Fruit fly (Drosophila melanogaster): ENCODE results near the gene SelG.
A peak's percentile ranks its signal among the peaks of the same experiment; 100 is the strongest.

Gene SelG

DNA sequence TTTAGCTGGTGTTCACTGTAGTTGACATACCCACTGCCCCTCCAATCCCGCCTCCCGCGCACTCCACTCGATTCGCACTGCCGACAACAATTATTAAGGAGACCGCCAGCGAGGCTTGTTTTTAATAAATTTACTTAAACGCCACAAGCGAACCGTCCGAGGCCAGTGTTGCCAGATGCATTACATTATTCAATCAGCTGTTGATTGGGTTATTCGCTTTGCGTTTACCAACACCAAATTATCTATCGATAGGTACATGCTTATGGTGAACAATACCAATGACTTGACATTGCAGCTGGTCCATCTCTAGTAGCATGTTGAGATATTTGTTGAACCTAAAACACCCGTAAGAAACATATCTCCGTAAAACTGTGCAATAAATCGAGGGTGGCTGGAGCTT is at the start of gene SelG, which contains the start of gene CG10353:
Gene SelG, plus strand, starts transcription at position 309 of the 400 bp plus-strand sequence.
Gene CG10353, minus strand, starts transcription at position 187 of the 400 bp plus-strand sequence.
- no peak for TF ChIP-seq CG8478 (optimal IDR thresholded peaks at IDR 0.05)
- peak; percentile 19 for TF ChIP-seq CTCF (optimal IDR thresholded peaks at IDR 0.05)

DNA sequence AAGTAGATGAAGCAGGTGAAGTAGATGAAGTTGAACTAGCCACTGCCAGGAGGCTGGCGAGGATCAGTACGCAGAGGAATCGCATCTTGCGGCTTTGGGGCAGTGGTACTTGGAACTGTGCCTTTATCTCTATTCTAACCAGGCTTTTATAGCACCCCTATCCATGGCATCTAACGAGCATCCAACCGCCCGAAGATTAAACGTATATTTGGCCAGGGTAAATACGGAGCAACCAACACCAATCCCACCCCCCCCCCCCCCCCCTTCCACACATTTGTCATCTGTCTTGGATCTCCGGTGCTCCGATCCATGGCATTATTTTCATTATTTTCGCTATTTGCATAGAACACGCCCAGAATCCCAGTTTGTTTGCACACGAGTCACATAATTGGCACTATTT is 49.2 kb upstream of the SelG start, which contains the start of gene CG15741:
Gene CG15741, minus strand, starts transcription at position 101 of the 400 bp plus-strand sequence.
- TF ChIP-seq CTCF (optimal IDR thresholded peaks at IDR 0.05) (no peak), CG8478 (optimal IDR thresholded peaks at IDR 0.05) (no peak)

DNA sequence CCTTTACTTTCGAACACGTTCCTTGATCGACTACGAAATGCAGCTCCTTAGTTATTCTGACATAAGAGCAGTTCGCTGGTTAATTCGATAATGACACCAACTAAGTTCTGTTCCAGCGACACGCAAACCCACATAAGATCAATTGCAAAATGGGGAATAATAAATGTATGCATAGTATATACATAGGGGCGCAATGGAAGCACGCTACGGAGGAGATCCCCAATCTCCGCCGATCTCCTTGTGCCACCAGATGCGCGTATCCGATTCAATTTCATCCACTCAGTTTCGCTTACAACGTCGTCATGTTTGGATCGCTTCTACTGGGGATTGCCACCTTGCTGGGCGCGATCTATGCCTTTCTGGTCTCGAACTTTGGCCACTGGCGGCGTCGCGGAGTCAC is 47.8 kb upstream of the SelG start, which contains the start of gene Cyp28c1:
Gene Cyp28c1, plus strand, starts transcription at position 301 of the 400 bp plus-strand sequence.
- TF ChIP-seq CTCF (optimal IDR thresholded peaks at IDR 0.05) (no peak), CG8478 (optimal IDR thresholded peaks at IDR 0.05) (no peak)

DNA sequence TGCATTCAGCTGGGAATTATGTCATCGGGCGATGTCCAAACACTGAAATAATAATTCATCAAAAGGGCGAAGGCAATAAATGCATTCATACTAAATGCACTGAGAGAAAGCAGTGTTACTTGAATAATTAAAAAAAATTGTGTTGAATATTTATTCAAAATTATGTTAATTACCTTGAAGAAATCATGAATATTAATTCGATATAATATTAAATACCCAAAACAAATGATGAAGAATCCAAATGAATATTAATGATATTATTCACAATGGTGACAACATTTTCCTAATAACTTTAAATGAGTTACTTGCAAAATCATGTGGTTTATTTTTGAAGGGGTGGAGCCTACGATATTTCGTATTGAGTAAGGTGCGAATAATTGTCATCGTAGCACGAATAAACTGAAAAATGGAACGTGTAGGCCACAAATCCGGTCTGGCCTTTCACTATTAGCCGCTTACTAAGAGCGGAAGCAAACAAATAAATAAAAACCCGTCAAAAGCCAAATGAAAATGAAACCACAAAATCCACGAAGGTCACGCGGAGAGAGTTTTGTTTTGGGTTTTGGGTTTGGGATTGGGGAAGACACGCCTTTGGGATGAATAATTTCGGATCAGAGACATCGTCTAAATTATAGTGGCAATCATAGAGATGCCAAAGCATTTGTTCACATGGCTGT is 45.2 kb upstream of the SelG start:
- TF ChIP-seq CTCF (optimal IDR thresholded peaks at IDR 0.05) (no peak), CG8478 (optimal IDR thresholded peaks at IDR 0.05) (no peak)

DNA sequence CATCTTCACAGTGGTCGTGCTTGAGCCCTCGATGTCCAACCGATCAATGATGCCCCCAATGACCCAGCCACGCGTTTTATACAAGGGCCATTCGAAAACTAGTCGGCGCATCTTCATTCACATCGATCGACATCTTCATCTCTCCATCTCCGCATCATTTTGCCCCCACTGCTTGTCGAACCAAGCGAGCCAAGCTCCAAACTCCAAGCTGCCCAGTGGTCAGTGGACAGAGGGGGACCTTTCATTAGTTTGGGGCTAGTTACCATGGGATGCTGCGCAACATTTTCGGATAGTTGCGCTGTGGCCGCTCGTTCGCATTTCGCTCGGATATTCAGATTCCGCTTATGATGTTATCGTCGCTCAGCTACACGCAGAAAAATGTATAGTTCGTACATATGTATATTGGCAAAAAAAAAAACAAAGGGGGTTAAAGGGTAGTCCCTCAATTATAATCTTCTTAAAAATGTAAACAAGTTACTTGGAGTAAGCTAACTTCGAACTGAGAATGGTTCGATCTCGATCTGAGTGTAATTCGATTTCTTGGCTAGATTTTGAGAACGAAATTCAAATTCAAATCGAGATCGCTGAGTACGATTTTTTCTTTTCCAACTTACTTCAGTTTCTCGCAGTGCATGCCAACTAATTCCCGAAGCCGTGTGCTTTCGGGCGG is 40.9 kb upstream of the SelG start, which contains the start of gene CG15740:
Gene CG15740, minus strand, starts transcription at position 51 of the 670 bp plus-strand sequence.
- TF ChIP-seq CTCF (optimal IDR thresholded peaks at IDR 0.05) (no peak), CG8478 (optimal IDR thresholded peaks at IDR 0.05) (no peak)

DNA sequence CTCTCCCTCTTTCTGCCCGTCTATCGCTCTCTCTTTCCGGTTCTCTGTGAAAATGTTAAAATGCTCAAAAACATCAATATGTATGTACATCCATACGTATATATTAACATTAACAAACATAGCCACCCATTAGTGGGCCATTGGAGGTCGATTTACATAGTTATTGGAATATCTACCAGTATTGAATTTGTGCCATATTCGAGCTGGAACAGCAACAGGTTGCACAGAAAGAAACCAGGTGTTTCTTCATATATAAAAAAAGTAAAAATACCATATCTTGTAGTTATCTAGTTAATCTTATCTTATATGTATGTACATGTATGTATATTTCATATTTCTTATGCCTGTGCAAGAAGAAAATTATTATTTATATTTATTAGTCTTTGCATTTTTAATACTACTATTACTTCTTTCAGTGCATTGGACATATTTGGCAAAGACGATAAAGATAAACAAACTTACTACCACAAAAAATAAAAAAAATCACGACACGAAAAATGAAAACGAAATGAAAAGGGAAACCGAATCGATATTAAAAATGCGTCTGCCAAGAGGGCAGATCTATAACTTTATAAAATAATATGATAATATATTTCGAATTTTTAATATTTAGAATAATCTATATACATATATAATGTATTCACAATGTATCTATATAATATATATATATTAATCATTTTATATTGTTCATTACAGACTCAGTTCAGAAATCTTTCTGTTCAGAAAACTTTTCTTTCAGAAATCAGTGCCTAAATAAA is 38.4 kb upstream of the SelG start:
- TF ChIP-seq CTCF (optimal IDR thresholded peaks at IDR 0.05) = no peak
- TF ChIP-seq CG8478 (optimal IDR thresholded peaks at IDR 0.05) = no peak

DNA sequence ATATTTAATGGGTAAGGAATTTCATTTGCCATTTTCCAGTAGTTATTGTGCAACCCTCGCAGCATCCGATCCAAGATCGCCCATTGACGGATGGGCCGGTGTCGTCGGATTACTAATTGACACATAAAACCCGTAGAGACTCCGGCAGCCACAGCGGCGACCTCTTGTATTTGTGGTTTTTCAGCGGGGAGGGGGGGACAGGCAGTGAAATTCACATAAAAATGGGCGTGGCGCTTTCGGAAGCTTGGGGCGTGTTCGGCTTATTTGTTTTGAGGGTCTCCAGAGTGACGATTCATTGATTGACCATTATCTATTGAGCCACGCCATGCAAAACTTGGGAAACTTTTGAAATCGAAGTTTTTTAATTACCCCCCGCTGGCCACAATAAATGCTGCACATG is 37.8 kb upstream of the SelG start:
- no peak for TF ChIP-seq CTCF (optimal IDR thresholded peaks at IDR 0.05)
- no peak for TF ChIP-seq CG8478 (optimal IDR thresholded peaks at IDR 0.05)

DNA sequence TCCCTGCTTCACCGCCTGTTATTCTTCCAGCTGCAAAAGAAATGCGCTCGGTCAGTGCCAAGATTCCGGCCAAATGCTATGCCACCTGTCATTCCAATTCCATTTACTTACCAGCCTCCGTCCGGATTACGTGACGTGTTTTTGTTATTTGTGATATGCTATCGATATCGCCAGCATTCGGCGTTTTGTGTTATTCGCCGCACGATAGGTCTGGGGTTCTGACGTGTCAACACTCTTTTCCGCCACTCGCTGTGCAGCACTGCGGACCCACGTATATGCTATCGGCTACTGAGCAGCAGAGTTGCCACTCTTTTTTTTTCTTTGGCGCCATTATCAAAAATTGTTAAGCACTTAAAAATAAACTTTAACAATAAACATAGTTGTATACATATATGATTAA is 34.8 kb upstream of the SelG start, which contains the start of gene p24-1:
Gene p24-1, minus strand, starts transcription at position 221 of the 400 bp plus-strand sequence.
- TF ChIP-seq CTCF (optimal IDR thresholded peaks at IDR 0.05) (peak; percentile 32 to 39), CG8478 (optimal IDR thresholded peaks at IDR 0.05) (no peak)

DNA sequence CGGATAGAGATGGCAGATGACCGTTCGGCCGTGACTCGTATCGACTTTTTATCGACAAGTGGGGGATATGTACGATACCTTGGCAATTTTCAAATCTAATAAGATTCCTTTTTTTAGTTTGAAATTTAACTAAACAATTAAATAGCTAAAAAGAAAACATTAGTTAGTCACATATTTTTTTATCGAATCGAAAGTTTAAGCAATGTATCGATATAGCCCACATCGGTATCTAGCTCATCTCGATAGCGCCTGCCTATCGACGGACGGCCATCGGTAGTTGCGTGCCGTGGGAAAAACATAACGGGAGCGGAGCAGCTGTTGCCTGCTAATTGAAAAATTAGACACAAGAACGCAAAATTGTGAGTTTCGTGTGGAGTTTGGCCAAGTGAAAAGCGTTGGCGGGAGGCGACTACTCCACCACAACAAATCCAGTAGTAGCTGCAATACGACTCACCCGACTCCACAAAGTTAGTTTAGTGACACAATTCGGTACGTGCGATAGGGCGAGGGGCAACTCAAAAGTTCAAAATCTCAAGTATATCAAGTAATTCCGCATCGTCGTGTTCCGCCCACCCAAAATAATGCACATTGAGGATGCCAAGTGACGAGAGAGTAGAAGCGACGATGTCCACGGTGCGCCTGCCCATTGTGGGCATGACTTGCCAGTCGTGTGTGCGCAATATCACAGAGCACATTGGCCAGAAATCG is 32.2 kb upstream of the SelG start, which contains the start of the genes CG10347 and ATP7:
Gene CG10347, minus strand, starts transcription at position 174 of the 708 bp plus-strand sequence.
Gene ATP7, plus strand, starts transcription at position 265 of the 708 bp plus-strand sequence.
- no peak for TF ChIP-seq CG8478 (optimal IDR thresholded peaks at IDR 0.05)
- TF ChIP-seq CTCF (optimal IDR thresholded peaks at IDR 0.05) = no peak

DNA sequence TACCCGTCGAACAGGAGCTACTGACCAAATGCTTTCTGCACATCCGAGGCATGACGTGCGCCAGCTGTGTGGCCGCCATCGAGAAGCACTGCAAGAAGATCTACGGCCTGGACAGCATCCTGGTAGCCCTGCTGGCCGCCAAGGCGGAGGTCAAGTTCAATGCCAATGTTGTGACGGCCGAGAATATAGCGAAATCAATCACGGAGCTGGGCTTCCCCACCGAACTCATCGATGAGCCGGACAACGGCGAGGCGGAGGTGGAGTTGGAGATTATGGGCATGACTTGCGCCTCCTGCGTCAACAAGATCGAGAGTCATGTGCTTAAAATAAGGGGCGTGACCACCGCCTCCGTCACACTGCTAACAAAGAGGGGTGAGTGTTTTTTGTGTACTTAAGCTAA is 31.1 kb upstream of the SelG start:
- TF ChIP-seq CTCF (optimal IDR thresholded peaks at IDR 0.05) (no peak), CG8478 (optimal IDR thresholded peaks at IDR 0.05) (no peak)

DNA sequence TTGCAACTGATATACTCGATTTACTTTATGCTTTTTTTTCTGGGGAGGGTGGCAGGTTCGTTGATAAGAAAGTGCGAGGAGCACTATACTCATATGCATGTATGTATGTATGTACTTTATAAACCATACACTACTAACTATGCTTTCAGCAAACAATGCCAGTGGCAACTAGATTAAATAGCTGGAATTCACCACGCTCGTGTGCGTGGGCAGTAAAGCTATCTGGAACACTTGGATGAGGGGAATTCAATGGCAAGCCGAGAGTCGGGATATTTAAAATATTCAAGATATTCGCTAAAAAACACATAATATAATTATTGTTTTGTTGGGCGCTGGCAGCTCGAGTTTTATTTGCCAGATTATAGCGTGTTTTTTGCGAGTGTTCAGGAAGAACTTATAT is 30.2 kb upstream of the SelG start:
- TF ChIP-seq CTCF (optimal IDR thresholded peaks at IDR 0.05) = no peak
- no peak for TF ChIP-seq CG8478 (optimal IDR thresholded peaks at IDR 0.05)

DNA sequence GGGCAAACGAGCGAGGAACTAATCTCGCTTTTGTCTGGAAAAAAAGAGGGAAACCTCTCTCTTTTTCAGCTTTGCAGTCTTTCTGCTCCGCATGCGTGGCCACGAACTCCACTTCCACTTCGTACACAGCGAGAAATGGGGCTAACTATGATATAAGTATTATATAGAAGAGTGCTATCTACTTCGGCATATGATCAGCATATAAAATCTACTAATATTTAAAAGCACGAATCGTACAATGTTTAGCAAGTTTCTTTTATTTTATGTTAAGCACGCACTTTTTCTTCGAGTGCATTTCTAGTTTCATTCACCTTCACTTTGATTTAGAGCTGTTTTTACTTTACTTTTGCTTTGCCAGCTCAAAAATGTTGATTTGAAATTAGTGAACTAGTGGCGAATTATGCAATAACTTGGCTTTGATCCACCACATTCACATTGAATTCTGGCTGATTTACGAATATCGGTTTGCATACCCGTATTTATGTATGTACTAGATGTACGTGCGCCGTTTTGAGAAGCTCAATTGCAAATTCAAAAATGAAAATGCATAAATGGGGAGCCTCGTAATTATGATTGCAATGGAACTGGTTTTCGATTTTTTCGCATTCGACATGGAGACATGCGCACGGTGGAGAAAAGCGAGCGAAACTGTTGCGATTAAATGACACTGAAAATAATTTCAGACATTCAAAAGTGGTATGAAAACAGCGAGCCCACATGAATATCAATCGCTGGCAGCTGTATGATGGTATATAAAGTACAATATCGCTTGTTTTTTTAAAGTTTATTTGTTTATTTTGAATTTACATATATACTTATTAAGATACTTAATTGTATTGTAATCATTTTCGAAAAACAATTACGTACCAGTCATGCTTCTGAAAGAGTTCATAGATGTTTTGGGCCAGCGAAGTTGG is 29.3 kb upstream of the SelG start:
- TF ChIP-seq CG8478 (optimal IDR thresholded peaks at IDR 0.05) (no peak), CTCF (optimal IDR thresholded peaks at IDR 0.05) (no peak)

DNA sequence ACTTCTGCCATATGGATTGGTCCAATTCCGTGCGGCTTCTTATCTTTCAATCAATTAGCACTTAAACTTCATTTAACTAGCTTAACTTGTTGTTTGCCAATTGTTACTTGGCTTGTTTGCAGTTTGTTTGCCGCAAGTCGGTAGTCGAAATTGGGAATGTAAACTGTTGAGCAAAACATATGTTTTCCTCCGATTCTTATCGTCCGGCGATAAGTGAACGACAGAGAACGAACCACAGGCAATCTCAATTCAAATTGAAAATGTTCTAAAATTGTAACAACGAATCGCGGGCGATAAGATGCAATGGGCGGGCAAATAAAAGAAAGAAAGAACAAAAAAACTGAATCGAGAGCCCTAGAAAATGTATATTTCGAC is 28.7 kb upstream of the SelG start:
- no peak for TF ChIP-seq CG8478 (optimal IDR thresholded peaks at IDR 0.05)
- TF ChIP-seq CTCF (optimal IDR thresholded peaks at IDR 0.05) = no peak
